Worm (Caenorhabditis elegans): ENCODE results near the gene nst-1.

DNA sequence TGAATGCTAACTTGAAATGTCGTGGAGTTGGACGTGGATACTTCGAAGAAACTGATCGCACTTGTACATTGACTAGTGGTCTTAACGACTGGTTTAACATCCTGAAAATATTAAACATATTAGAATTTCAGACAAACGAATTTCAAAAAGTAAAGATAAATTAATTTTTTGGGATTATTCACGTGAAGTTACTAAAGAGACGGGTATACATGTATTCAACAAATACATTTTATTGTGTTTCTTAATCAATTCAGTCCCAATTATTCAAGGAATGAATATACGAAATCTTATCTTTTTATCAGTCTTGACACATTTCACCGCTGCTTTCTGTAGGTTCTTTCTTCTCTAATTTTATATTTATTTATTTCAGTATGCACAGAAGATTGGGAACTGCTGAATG is 4.6 kb downstream of the nst-1 start, which contains the start of the genes mrpl-10 and clec-142:
- TF ChIP-seq ama-1 (optimal IDR thresholded peaks at IDR 0.05) (no peak), hmg-4 (GFP tag; optimal IDR thresholded peaks at IDR 0.05) (no peak)
